Fruit fly (Drosophila melanogaster) whole organism, prepupa: Measurements from ENCODE around the gene CG3434.

ENCODE experiments used
- Blimp-1 ChIP-seq: fragments of 200-800 bp; sonication (Bioruptor generic); optimal IDR thresholded peaks from 3 replicates; lab custom pipeline; 2017; ENCODE audit warnings: missing biosample characterization, missing genetic modification characterization, mild to moderate bottlenecking, moderate library complexity, missing genetic modification reagents
- CG10631 ChIP-seq: fragments of 200-800 bp; sonication (Bioruptor generic); optimal IDR thresholded peaks from 2 replicates; lab custom pipeline; 2016; ENCODE audit warnings: missing biosample characterization, missing genetic modification characterization
- CG10669 ChIP-seq: fragments of 200-800 bp; sonication (Bioruptor generic); optimal IDR thresholded peaks from 3 replicates; lab custom pipeline; 2018; ENCODE audit warnings: missing biosample characterization, mild to moderate bottlenecking, missing genetic modification characterization, moderate library complexity
- CG11294 ChIP-seq: fragments of 200-800 bp; sonication (Bioruptor generic); IDR thresholded peaks from 2 replicates; pipeline ENCODE4 v1.3.6; 2022; ENCODE audit warnings: missing biosample characterization, missing genetic modification characterization
- CG11902 ChIP-seq: fragments of 200-800 bp; sonication (Bioruptor generic); optimal IDR thresholded peaks from 3 replicates; lab custom pipeline; 2016; ENCODE audit warnings: missing biosample characterization, missing genetic modification characterization
- CG15336 ChIP-seq: fragments of 200-800 bp; sonication (Bioruptor generic); IDR thresholded peaks from 2 replicates; pipeline ENCODE4 v1.3.6; 2022; ENCODE audit warnings: missing biosample characterization, missing genetic modification characterization
- CG16779 ChIP-seq: fragments of 200-800 bp; sonication (Bioruptor generic); optimal IDR thresholded peaks from 3 replicates; lab custom pipeline; 2017; ENCODE audit warnings: missing biosample characterization, mild to moderate bottlenecking, missing genetic modification characterization
- CG3032 ChIP-seq: fragments of 200-800 bp; optimal IDR thresholded peaks from 2 replicates; lab custom pipeline; 2019; ENCODE audit warnings: missing biosample characterization, mild to moderate bottlenecking, missing genetic modification characterization, moderate library complexity
- CG31627 ChIP-seq: fragments of 200-800 bp; sonication (Bioruptor generic); optimal IDR thresholded peaks from 3 replicates; lab custom pipeline; 2016; ENCODE audit warnings: missing biosample characterization, missing genetic modification characterization
- CG32006 ChIP-seq: fragments of 200-800 bp; sonication (Bioruptor generic); optimal IDR thresholded peaks from 3 replicates; lab custom pipeline; 2017; ENCODE audit warnings: missing biosample characterization, mild to moderate bottlenecking, missing genetic modification characterization
- CG34406 ChIP-seq: fragments of 200-800 bp; sonication (Bioruptor generic); optimal IDR thresholded peaks from 3 replicates; lab custom pipeline; 2016; ENCODE audit warnings: missing biosample characterization, missing genetic modification characterization
- CG3919 ChIP-seq: fragments of 200-800 bp; sonication (Bioruptor generic); optimal IDR thresholded peaks from 3 replicates; lab custom pipeline; 2016; ENCODE audit warnings: missing biosample characterization, missing genetic modification characterization
- CG6276 ChIP-seq: fragments of 200-800 bp; sonication (Bioruptor generic); optimal IDR thresholded peaks from 2 replicates; lab custom pipeline; 2017; ENCODE audit warnings: missing biosample characterization, mild to moderate bottlenecking, missing genetic modification characterization
- CG6808 ChIP-seq: fragments of 200-800 bp; sonication (Bioruptor generic); optimal IDR thresholded peaks from 3 replicates; lab custom pipeline; 2017; ENCODE audit warnings: missing biosample characterization, missing genetic modification characterization, mild to moderate bottlenecking, moderate library complexity, missing genetic modification reagents
- CG6854 ChIP-seq: fragments of 200-800 bp; sonication (Bioruptor generic); optimal IDR thresholded peaks from 2 replicates; lab custom pipeline; 2017; ENCODE audit warnings: missing biosample characterization, mild to moderate bottlenecking, missing genetic modification characterization
- CG7368 ChIP-seq: fragments of 200-800 bp; sonication (Bioruptor generic); optimal IDR thresholded peaks from 3 replicates; lab custom pipeline; 2016; ENCODE audit warnings: missing biosample characterization, missing genetic modification characterization
- CG8319 ChIP-seq: fragments of 200-800 bp; sonication (Bioruptor generic); optimal IDR thresholded peaks from 3 replicates; lab custom pipeline; 2016; ENCODE audit warnings: missing biosample characterization, missing genetic modification characterization
- Eip75B ChIP-seq: fragments of 200-800 bp; sonication (Bioruptor generic); optimal IDR thresholded peaks from 3 replicates; lab custom pipeline; 2016; ENCODE audit warnings: missing biosample characterization, missing genetic modification characterization
- Eip78C ChIP-seq: fragments of 200-800 bp; sonication (Bioruptor generic); peaks from one replicate; lab custom pipeline; 2016; ENCODE audit warnings: missing biosample characterization, missing genetic modification characterization
- Eip93F ChIP-seq: fragments of 200-800 bp; sonication (Bioruptor generic); optimal IDR thresholded peaks from 2 replicates; lab custom pipeline; 2016; ENCODE audit warnings: missing biosample characterization, mild to moderate bottlenecking, missing genetic modification characterization
- Ets21C ChIP-seq: fragments of 200-800 bp; sonication (Bioruptor generic); optimal IDR thresholded peaks from 3 replicates; lab custom pipeline; 2016; ENCODE audit warnings: missing biosample characterization, missing genetic modification characterization
- Gug ChIP-seq: fragments of 200-800 bp; sonication (Bioruptor generic); IDR thresholded peaks from 2 replicates; pipeline ENCODE4 v1.3.6; 2022; ENCODE audit warnings: missing biosample characterization, missing genetic modification characterization
- Hr38 ChIP-seq: sonication (Bioruptor generic); optimal IDR thresholded peaks from 2 replicates; lab custom pipeline; 2016; ENCODE audit warnings: missing biosample characterization, missing genetic modification characterization
- Hr39 ChIP-seq: fragments of 200-800 bp; sonication (Bioruptor generic); optimal IDR thresholded peaks from 2 replicates; lab custom pipeline; 2016; ENCODE audit warnings: missing biosample characterization, missing genetic modification characterization
- Hr4 ChIP-seq: fragments of 200-800 bp; sonication (Bioruptor generic); optimal IDR thresholded peaks from 3 replicates; lab custom pipeline; 2016; ENCODE audit warnings: missing biosample characterization, missing genetic modification characterization
- Lpt ChIP-seq: fragments of 200-800 bp; sonication (Bioruptor generic); optimal IDR thresholded peaks from 3 replicates; lab custom pipeline; 2016; ENCODE audit warnings: missing biosample characterization, missing genetic modification characterization
- Met ChIP-seq: fragments of 200-800 bp; sonication (Bioruptor generic); optimal IDR thresholded peaks from 3 replicates; lab custom pipeline; 2016; ENCODE audit warnings: missing biosample characterization, missing genetic modification characterization
- OdsH ChIP-seq: fragments of 200-800 bp; sonication (Bioruptor generic); optimal IDR thresholded peaks from 3 replicates; lab custom pipeline; 2016; ENCODE audit warnings: missing biosample characterization, missing genetic modification characterization
- Smox ChIP-seq: fragments of 200-800 bp; sonication (Bioruptor generic); optimal IDR thresholded peaks from 3 replicates; lab custom pipeline; 2016; ENCODE audit warnings: missing biosample characterization, missing genetic modification characterization
- Sox102F ChIP-seq: fragments of 200-800 bp; sonication (Bioruptor generic); optimal IDR thresholded peaks from 2 replicates; lab custom pipeline; 2016; ENCODE audit warnings: missing biosample characterization, mild to moderate bottlenecking, missing genetic modification characterization
- Sox14 ChIP-seq: fragments of 200-800 bp; sonication (Bioruptor generic); optimal IDR thresholded peaks from 3 replicates; lab custom pipeline; 2016; ENCODE audit warnings: missing biosample characterization, missing genetic modification characterization
- Sox15 ChIP-seq: fragments of 200-800 bp; sonication (Bioruptor generic); optimal IDR thresholded peaks from 3 replicates; lab custom pipeline; 2016; ENCODE audit warnings: missing biosample characterization, missing genetic modification characterization
- acj6 ChIP-seq: fragments of 200-800 bp; sonication (Bioruptor generic); optimal IDR thresholded peaks from 3 replicates; lab custom pipeline; 2016; ENCODE audit warnings: missing biosample characterization, missing genetic modification characterization
- dac ChIP-seq: fragments of 200-800 bp; sonication (Bioruptor generic); optimal IDR thresholded peaks from 2 replicates; lab custom pipeline; 2017; ENCODE audit warnings: missing biosample characterization, mild to moderate bottlenecking, missing genetic modification characterization
- dsx ChIP-seq: fragments of 200-800 bp; optimal IDR thresholded peaks from 3 replicates; lab custom pipeline; 2019; ENCODE audit warnings: missing biosample characterization, mild to moderate bottlenecking, missing genetic modification characterization, moderate library complexity; ENCODE audit not compliant: poor library complexity, severe bottlenecking
- eg ChIP-seq: fragments of 200-800 bp; sonication (Bioruptor generic); IDR thresholded peaks from 3 replicates; pipeline ENCODE4 v1.3.6; 2022; ENCODE audit warnings: missing biosample characterization, missing genetic modification characterization
- esn ChIP-seq: fragments of 200-800 bp; sonication (Bioruptor generic); optimal IDR thresholded peaks from 2 replicates; lab custom pipeline; 2016; ENCODE audit warnings: missing biosample characterization, mild to moderate bottlenecking, missing genetic modification characterization, moderate library complexity
- fd59A ChIP-seq: fragments of 200-800 bp; sonication (Bioruptor generic); optimal IDR thresholded peaks from 2 replicates; lab custom pipeline; 2017; ENCODE audit warnings: missing biosample characterization, mild to moderate bottlenecking, missing genetic modification characterization, missing genetic modification reagents
- fd85E ChIP-seq: fragments of 200-800 bp; sonication (Bioruptor generic); optimal IDR thresholded peaks from 3 replicates; lab custom pipeline; 2016; ENCODE audit warnings: missing biosample characterization, missing genetic modification characterization
- lz ChIP-seq: fragments of 200-800 bp; sonication (Bioruptor generic); optimal IDR thresholded peaks from 3 replicates; lab custom pipeline; 2016; ENCODE audit warnings: missing biosample characterization, missing genetic modification characterization
- pdm3 ChIP-seq: fragments of 200-800 bp; sonication (Bioruptor generic); optimal IDR thresholded peaks from 3 replicates; lab custom pipeline; 2016; ENCODE audit warnings: missing biosample characterization, missing genetic modification characterization
- spab ChIP-seq: fragments of 200-800 bp; sonication (Bioruptor generic); optimal IDR thresholded peaks from 2 replicates; lab custom pipeline; 2017; ENCODE audit warnings: missing biosample characterization, mild to moderate bottlenecking, missing genetic modification characterization, missing genetic modification reagents
- ss ChIP-seq, 2 experiments: fragments of 200-800 bp; sonication (Bioruptor generic); optimal IDR thresholded peaks; 2 replicates in 1 of 2; 3 replicates in 1 of 2; lab custom pipeline; 2017 to 2018; ENCODE audit warnings: mild to moderate bottlenecking in 2 of 2, missing biosample characterization in 2 of 2, missing genetic modification characterization in 2 of 2, moderate library complexity in 1 of 2
- svp ChIP-seq: fragments of 200-800 bp; sonication (Bioruptor generic); peaks from one replicate; lab custom pipeline; 2016; ENCODE audit warnings: missing biosample characterization, missing genetic modification characterization
- vri ChIP-seq: fragments of 200-800 bp; sonication (Bioruptor generic); optimal IDR thresholded peaks from 3 replicates; lab custom pipeline; 2016; ENCODE audit warnings: missing biosample characterization, mild to moderate bottlenecking, missing genetic modification characterization

CG3434 gene

dm6 chr3L:9419328-9419727 lies 41.3 kb downstream of the CG3434 start (continued):
- TF ChIP-seq CG32006: peak; percentile 63
- no peak for TF ChIP-seq CG16779
- TF ChIP-seq CG10669 (GFP tag; lab: Kevin White, UChicago): peak; percentile 64
- TF ChIP-seq CG11902 (GFP tag; lab: Kevin White, UChicago): peak; percentile 58
- no peak for TF ChIP-seq lz
- no peak for TF ChIP-seq Eip75B
- peak; percentile 3 for TF ChIP-seq esn (GFP tag; lab: Kevin White, UChicago)
- TF ChIP-seq CG6854 (GFP tag; lab: Kevin White, UChicago): no peak
- TF ChIP-seq Lpt: peak; percentile 61
- TF ChIP-seq Sox15 (GFP tag; lab: Kevin White, UChicago): peak; percentile 43
- no peak for TF ChIP-seq dsx (GFP tag; lab: Kevin White, UChicago)
- TF ChIP-seq OdsH (GFP tag; lab: Kevin White, UChicago): peak; percentile 69
- no peak for TF ChIP-seq vri (GFP tag; lab: Kevin White, UChicago)
- TF ChIP-seq Blimp-1 (GFP tag; lab: Kevin White, UChicago): no peak
- TF ChIP-seq CG7368 (GFP tag; lab: Kevin White, UChicago): peak; percentile 59
- TF ChIP-seq CG8319 (GFP tag; lab: Kevin White, UChicago): peak; percentile 30

dm6 chr3L:9417288-9417687 lies 43.3 kb downstream of the CG3434 start, which contains the start of gene CG3982:
TSS of gene CG3982 (minus strand) at chr3L:9417388.
- TF ChIP-seq pdm3 (GFP tag; lab: Kevin White, UChicago) (no peak), Hr38 (GFP tag; lab: Kevin White, UChicago) (no peak), CG31627 (GFP tag; lab: Kevin White, UChicago) (no peak), Smox (GFP tag; lab: Kevin White, UChicago) (no peak), CG11902 (GFP tag; lab: Kevin White, UChicago) (no peak), Gug (GFP tag; lab: Robert Waterston, UW) (no peak), CG11294 (GFP tag; lab: Robert Waterston, UW) (no peak), Sox102F (GFP tag; lab: Kevin White, UChicago) (no peak), fd59A (GFP tag; lab: Kevin White, UChicago) (no peak), CG3032 (tag; lab: Kevin White, UChicago) (no peak), fd85E (GFP tag; lab: Kevin White, UChicago) (no peak), Hr39 (no peak), Eip78C (GFP tag; lab: Kevin White, UChicago) (no peak), esn (GFP tag; lab: Kevin White, UChicago) (no peak), Met (GFP tag; lab: Kevin White, UChicago) (no peak), Blimp-1 (GFP tag; lab: Kevin White, UChicago) (no peak), ss (GFP tag; optimal IDR thresholded peaks at IDR 0.05; lab: Kevin White, UChicago) (no peak), Sox15 (GFP tag; lab: Kevin White, UChicago) (no peak), CG15336 (GFP tag; lab: Robert Waterston, UW) (no peak), CG16779 (no peak)

- peak; percentile 36 for TF ChIP-seq CG6808 (GFP tag; lab: Kevin White, UChicago)
- peak; percentile 79 for TF ChIP-seq CG15336 (GFP tag; lab: Robert Waterston, UW)
- TF ChIP-seq Sox14 (GFP tag; lab: Kevin White, UChicago): peak; percentile 70
- TF ChIP-seq CG34406 (GFP tag; lab: Kevin White, UChicago): peak; percentile 71
- TF ChIP-seq CG3032 (tag; lab: Kevin White, UChicago): peak; percentile 75
- TF ChIP-seq CG10669 (GFP tag; lab: Kevin White, UChicago): no peak
- TF ChIP-seq spab: no peak
- no peak for TF ChIP-seq dac (GFP tag; lab: Kevin White, UChicago)
- peak; percentile 46 for TF ChIP-seq Sox15 (GFP tag; lab: Kevin White, UChicago)
- TF ChIP-seq CG11902 (GFP tag; lab: Kevin White, UChicago): peak; percentile 4
- peak; percentile 83 for TF ChIP-seq Hr4 (GFP tag; lab: Kevin White, UChicago)
- no peak for TF ChIP-seq fd59A (GFP tag; lab: Kevin White, UChicago)
- no peak for TF ChIP-seq CG8319 (GFP tag; lab: Kevin White, UChicago)
- TF ChIP-seq svp (GFP tag; lab: Kevin White, UChicago): no peak
- TF ChIP-seq eg (GFP tag; lab: Robert Waterston, UW): peak; percentile 83; the same call in 2 of the 3 replicates
- TF ChIP-seq CG31627 (GFP tag; lab: Kevin White, UChicago): peak; percentile 67
- TF ChIP-seq CG32006: peak; percentile 82
- TF ChIP-seq Eip93F (GFP tag; lab: Kevin White, UChicago): peak; percentile 69
- TF ChIP-seq acj6: peak; percentile 77
- peak; percentile 46 for TF ChIP-seq Ets21C (GFP tag; lab: Kevin White, UChicago)
- TF ChIP-seq CG6276 (GFP tag; lab: Kevin White, UChicago): no peak
- TF ChIP-seq CG10631 (GFP tag; lab: Kevin White, UChicago): peak; percentile 79
- TF ChIP-seq OdsH (GFP tag; lab: Kevin White, UChicago): peak; percentile 79
- TF ChIP-seq CG3919: peak; percentile 67
These were observed 49.7 kb downstream of the CG3434 start, which contains the start of the genes CG4022 and Cpsf5 for dm6 chr3L:9410754-9411423. TSS of gene CG4022 (minus strand) at chr3L:9410832. TSS of gene Cpsf5 (plus strand) at chr3L:9411038.
